Worm (Caenorhabditis elegans): ENCODE data around the gene F21A3.2.

The F21A3.2 gene

DNA sequence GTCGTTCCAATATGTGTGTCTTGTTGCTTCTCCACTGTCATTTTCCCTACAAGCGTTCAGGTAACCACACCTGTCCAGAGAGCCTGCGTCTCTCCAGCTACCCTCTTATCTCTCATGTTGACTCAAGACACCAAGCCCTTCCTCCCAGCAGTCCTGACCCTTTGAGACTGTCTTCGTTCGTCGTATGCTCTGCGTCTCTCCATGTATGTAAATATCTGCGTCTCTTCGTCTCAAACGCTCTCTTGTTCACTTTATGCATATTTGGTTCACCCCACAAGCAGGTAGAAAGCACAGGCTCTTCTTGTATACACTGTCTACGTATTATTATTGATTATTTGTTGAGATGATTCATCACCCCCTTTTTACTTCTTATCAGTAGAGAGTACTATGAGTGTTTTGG, 36.0 kb downstream of the F21A3.2 start (continued):
- no peak for TF ChIP-seq lim-7 (GFP tag; IDR thresholded peaks at IDR 0.05)
- peak; percentile 90 for TF ChIP-seq dve-1 (tag; optimal IDR thresholded peaks at IDR 0.05; ENCODE audit: insufficient read depth)
- peak; percentile 59 for TF ChIP-seq pqm-1 (tag; optimal IDR thresholded peaks at IDR 0.05)
- TF ChIP-seq F10B5.3 (tag; optimal IDR thresholded peaks at IDR 0.05), result no peak
- peak; percentile 56 for TF ChIP-seq jun-1 (tag; optimal IDR thresholded peaks at IDR 0.05)
- no peak for TF ChIP-seq sdz-12 (GFP tag; optimal IDR thresholded peaks at IDR 0.05)
- TF ChIP-seq D1046.2 (GFP tag; IDR thresholded peaks at IDR 0.05), result 0 out of 2 replicates have a peak, but pooled peaks have one; percentile 36
- no peak for TF ChIP-seq saeg-2 (GFP tag; IDR thresholded peaks at IDR 0.05)
- peak; percentile 56 for TF ChIP-seq fos-1 (tag; optimal IDR thresholded peaks at IDR 0.05)
- TF ChIP-seq mxl-3 (GFP tag; optimal IDR thresholded peaks at IDR 0.05), result peak; percentile 49

DNA sequence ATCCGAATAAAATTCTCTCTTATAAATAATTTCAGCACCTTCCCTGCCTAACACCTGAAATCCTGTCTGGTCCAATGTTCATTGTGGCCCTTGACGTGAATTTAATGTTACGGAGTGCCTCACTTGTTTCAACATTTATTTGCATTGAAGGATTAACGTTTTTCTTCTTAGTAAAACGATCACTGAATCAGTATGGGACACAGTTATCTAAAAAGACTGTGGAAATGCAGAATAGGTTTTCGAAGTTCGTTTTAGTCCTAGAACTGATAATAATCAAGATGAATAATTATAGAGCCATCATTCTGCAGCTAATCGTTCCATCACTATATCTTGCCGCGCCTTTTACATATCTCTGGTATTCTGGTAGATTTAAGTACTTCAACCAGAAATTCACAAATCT, 38.6 kb downstream of the F21A3.2 start, which contains the start of gene srh-219:
Gene srh-219, plus strand, starts transcription at position 301 of the 400 bp plus-strand sequence.
- TF ChIP-seq ztf-7 (tag; optimal IDR thresholded peaks at IDR 0.05) (no peak), unc-39 (tag; optimal IDR thresholded peaks at IDR 0.05) (no peak)

DNA sequence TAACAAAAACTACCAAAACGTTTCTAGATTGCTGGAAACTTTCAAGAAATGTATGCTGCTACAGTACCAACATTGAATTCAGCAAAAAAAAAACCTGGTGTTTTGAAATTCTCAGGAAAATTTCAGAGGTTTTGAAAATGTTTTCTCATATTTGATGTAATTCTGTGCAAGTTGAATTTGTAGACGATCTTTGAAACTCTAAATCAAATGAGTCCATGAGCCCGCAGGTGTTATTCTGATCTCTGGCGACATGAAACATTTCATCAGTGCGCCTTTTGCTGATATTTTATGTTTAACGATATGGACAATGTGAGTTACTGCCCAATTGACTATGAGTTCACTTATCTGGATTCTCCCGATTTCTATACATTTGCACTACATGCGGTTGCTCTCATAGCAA, 40.1 kb downstream of the F21A3.2 start, which contains the start of gene srh-218:
Gene srh-218, plus strand, starts transcription at position 301 of the 400 bp plus-strand sequence.
- TF ChIP-seq spr-1 (tag; optimal IDR thresholded peaks at IDR 0.05) (no peak), set-16 (GFP tag; IDR thresholded peaks at IDR 0.05) (no peak), nhr-6 (tag; optimal IDR thresholded peaks at IDR 0.05) (no peak), nhr-237 (tag; optimal IDR thresholded peaks at IDR 0.05) (no peak), mxl-3 (GFP tag; optimal IDR thresholded peaks at IDR 0.05) (no peak), nhr-10 (tag; optimal IDR thresholded peaks at IDR 0.05) (no peak), ZK337.2 (GFP tag; IDR thresholded peaks at IDR 0.05) (no peak), zfp-2 (tag; optimal IDR thresholded peaks at IDR 0.05) (no peak)

DNA sequence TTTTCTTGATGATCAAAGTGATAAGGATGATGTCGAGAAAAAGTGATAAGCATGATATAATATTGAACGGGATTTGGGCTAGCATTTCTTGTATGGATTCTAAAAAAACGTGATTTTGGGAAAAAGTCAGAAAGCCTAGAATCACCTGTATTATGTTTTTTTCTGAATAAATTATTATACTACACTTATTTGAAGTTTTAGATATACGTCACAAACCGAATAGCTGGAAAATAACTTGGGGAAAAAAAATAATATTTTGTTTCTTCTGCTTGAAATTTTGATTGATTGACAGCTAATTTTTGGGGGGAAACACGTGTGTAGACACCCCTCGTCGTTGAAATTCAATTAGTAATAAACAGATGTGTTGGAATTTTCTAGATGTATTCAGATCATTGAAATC, 41.2 kb downstream of the F21A3.2 start, which contains the start of gene str-264:
Gene str-264, minus strand, starts transcription at position 101 of the 400 bp plus-strand sequence.
- TF ChIP-seq nhr-48 (tag; optimal IDR thresholded peaks at IDR 0.05) (no peak), D1046.2 (GFP tag; IDR thresholded peaks at IDR 0.05) (no peak), nhr-102 (tag; optimal IDR thresholded peaks at IDR 0.05) (no peak), Y48G9A.11 (GFP tag; IDR thresholded peaks at IDR 0.05) (no peak), unc-130 (GFP tag; optimal IDR thresholded peaks at IDR 0.05) (no peak), ZK546.5 (tag; optimal IDR thresholded peaks at IDR 0.05) (no peak), zfp-3 (GFP tag; conservative IDR thresholded peaks at IDR 0.05) (no peak), hlh-30 (tag; optimal IDR thresholded peaks at IDR 0.05; ENCODE audit: insufficient read depth) (no peak)

DNA sequence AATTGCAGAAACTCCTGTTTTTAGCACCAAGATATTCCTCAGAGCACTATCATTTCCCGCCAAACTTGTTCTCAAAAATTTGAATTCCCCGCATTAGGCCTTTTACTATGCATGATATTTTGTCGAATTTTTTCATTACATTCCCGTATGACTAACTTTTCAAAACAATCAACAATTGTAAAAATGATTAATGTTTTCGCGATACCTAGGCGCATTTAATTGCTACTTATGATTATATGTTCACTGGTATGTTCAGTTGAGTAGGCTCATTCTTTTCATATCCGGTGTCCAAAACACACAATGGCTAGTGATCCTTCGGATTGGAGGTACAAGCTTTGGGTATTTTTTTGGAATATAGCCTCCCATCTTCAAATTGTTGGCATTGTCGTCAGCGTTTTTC, 46.0 kb downstream of the F21A3.2 start, which contains the start of gene srw-21:
Gene srw-21, plus strand, starts transcription at position 301 of the 400 bp plus-strand sequence.
- no peak for TF ChIP-seq nhr-25 (tag; optimal IDR thresholded peaks at IDR 0.05; ENCODE audit: borderline replicate concordance, insufficient read depth)
- no peak for TF ChIP-seq lin-39 (tag; optimal IDR thresholded peaks at IDR 0.05)
- TF ChIP-seq Y105C5A.15 (GFP tag; IDR thresholded peaks at IDR 0.05), result no peak
- no peak for TF ChIP-seq tra-1 (GFP tag; IDR thresholded peaks at IDR 0.05)
- no peak for TF ChIP-seq nhr-77 (tag; optimal IDR thresholded peaks at IDR 0.05)
- no peak for TF ChIP-seq ceh-44 (GFP tag; IDR thresholded peaks at IDR 0.05)
- no peak for TF ChIP-seq ces-1 (GFP tag; optimal IDR thresholded peaks at IDR 0.05)

DNA sequence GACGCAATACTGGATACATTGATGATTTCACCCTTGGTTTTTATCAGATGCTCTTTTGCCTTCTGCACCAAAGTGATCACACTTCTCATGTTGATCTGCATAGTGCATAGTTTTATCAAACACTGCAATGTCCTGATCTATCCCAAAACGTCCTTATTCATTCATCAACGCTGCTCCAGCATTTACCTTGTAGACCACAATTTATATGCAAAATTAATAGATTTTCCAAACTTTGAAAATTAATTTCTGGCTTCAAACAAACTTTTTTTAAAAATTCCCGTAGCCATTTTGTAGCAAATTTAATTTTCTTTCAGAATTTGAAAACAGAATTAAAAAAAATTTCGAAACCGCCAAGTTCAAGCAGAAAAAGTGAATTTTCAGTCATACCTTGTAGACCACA, 49.2 kb downstream of the F21A3.2 start, which contains the start of gene C06B8.3:
Gene C06B8.3, minus strand, starts transcription at position 101 of the 400 bp plus-strand sequence.
- no peak for TF ChIP-seq skn-1 (tag; optimal IDR thresholded peaks at IDR 0.05)
- no peak for TF ChIP-seq gei-8 (GFP tag; optimal IDR thresholded peaks at IDR 0.05)
